Fruit fly (Drosophila melanogaster) whole organism, embryonic: Measurements from ENCODE around the gene CG1607.

Source experiments
- Bgb ChIP-seq: fragments of 200-800 bp; sonication (Bioruptor generic); IDR thresholded peaks from 2 replicates; pipeline ENCODE4 v1.3.6; 2022; ENCODE audit warnings: missing biosample characterization, missing genetic modification characterization; ENCODE audit not compliant: partially characterized antibody
- CG10321 ChIP-seq: fragments of 200-800 bp; sonication (Bioruptor generic); IDR thresholded peaks from 2 replicates; pipeline ENCODE4 v1.3.6; 2022; ENCODE audit warnings: missing biosample characterization, missing genetic modification characterization
- CG11247 ChIP-seq: fragments of 200-800 bp; sonication (Bioruptor generic); IDR thresholded peaks from 2 replicates; pipeline ENCODE4 v1.3.6; 2022; ENCODE audit warnings: missing biosample characterization, missing genetic modification characterization
- CG11560 ChIP-seq: fragments of 200-800 bp; sonication (Bioruptor generic); IDR thresholded peaks from 3 replicates; pipeline ENCODE4 v1.3.6; 2022; ENCODE audit warnings: missing biosample characterization, missing genetic modification characterization
- CG12155 ChIP-seq: fragments of 200-800 bp; sonication (Bioruptor generic); optimal IDR thresholded peaks from 3 replicates; lab custom pipeline; 2016; ENCODE audit warnings: missing biosample characterization, missing genetic modification characterization
- CG12236 ChIP-seq: fragments of 200-800 bp; sonication (Bioruptor generic); optimal IDR thresholded peaks from 2 replicates; lab custom pipeline; 2016; ENCODE audit warnings: missing biosample characterization, missing genetic modification characterization
- CG13624 ChIP-seq: fragments of 200-800 bp; sonication (Bioruptor generic); optimal IDR thresholded peaks from 2 replicates; lab custom pipeline; 2016; ENCODE audit warnings: missing biosample characterization, missing genetic modification characterization
- CG14050 ChIP-seq: fragments of 200-800 bp; sonication (Bioruptor generic); IDR thresholded peaks from 3 replicates; pipeline ENCODE4 v1.3.6; 2022; ENCODE audit warnings: missing biosample characterization, missing genetic modification characterization
- CG14860 ChIP-seq: fragments of 200-800 bp; sonication (Bioruptor generic); IDR thresholded peaks from 3 replicates; pipeline ENCODE4 v1.3.6; 2022; ENCODE audit warnings: missing biosample characterization, missing genetic modification characterization; ENCODE audit not compliant: partially characterized antibody
- CG17328 ChIP-seq: fragments of 200-800 bp; sonication (Bioruptor generic); IDR thresholded peaks from 2 replicates; pipeline ENCODE4 v1.3.6; 2022; ENCODE audit warnings: missing biosample characterization, missing genetic modification characterization
- CG17612 ChIP-seq: fragments of 200-800 bp; sonication (Bioruptor generic); IDR thresholded peaks from 2 replicates; pipeline ENCODE4 v1.3.6; 2022; ENCODE audit warnings: missing biosample characterization, missing genetic modification characterization
- CG2116 ChIP-seq: fragments of 200-800 bp; sonication (Bioruptor generic); optimal IDR thresholded peaks from 3 replicates; lab custom pipeline; 2018; ENCODE audit warnings: missing biosample characterization, mild to moderate bottlenecking, missing genetic modification characterization
- CG3163 ChIP-seq: fragments of 200-800 bp; sonication (Bioruptor generic); optimal IDR thresholded peaks from 3 replicates; lab custom pipeline; 2016; ENCODE audit warnings: missing biosample characterization, missing genetic modification characterization
- CG33213 ChIP-seq: fragments of 200-800 bp; sonication (Bioruptor generic); optimal IDR thresholded peaks from 3 replicates; lab custom pipeline; 2016; ENCODE audit warnings: missing biosample characterization, missing genetic modification characterization
- CG34376 ChIP-seq: fragments of 200-800 bp; sonication (Bioruptor generic); optimal IDR thresholded peaks from 2 replicates; lab custom pipeline; 2018; ENCODE audit warnings: missing biosample characterization, mild to moderate bottlenecking, missing genetic modification characterization
- CG43689 ChIP-seq: fragments of 200-800 bp; sonication (Bioruptor generic); IDR thresholded peaks from 2 replicates; pipeline ENCODE4 v1.3.6; 2022; ENCODE audit warnings: missing biosample characterization, missing genetic modification characterization
- CG4617 ChIP-seq: fragments of 200-800 bp; sonication (Bioruptor generic); optimal IDR thresholded peaks from 3 replicates; lab custom pipeline; 2016; ENCODE audit warnings: missing biosample characterization, missing genetic modification characterization, borderline replicate concordance
- CG8388 ChIP-seq: fragments of 200-800 bp; sonication (Bioruptor generic); optimal IDR thresholded peaks from 2 replicates; lab custom pipeline; 2019; ENCODE audit warnings: missing biosample characterization, mild to moderate bottlenecking, missing genetic modification characterization, moderate library complexity
- Chrac-16 ChIP-seq: fragments of 200-800 bp; sonication (Bioruptor generic); optimal IDR thresholded peaks from 3 replicates; lab custom pipeline; 2016; ENCODE audit warnings: missing biosample characterization, missing genetic modification characterization
- CkIIα-i1 ChIP-seq: fragments of 200-800 bp; sonication (Bioruptor generic); IDR thresholded peaks from 2 replicates; pipeline ENCODE4 v1.3.6; 2022; ENCODE audit warnings: missing biosample characterization, missing genetic modification characterization
- Dip3 ChIP-seq: fragments of 200-800 bp; sonication (Bioruptor generic); optimal IDR thresholded peaks from 3 replicates; lab custom pipeline; 2016; ENCODE audit warnings: missing biosample characterization, missing genetic modification characterization
- Eip74EF ChIP-seq, 2 experiments: fragments of 200-800 bp in 1 of 2; fragments of >200 bp in 1 of 2; sonication (Bioruptor generic) in 1 of 2; optimal IDR thresholded peaks; 2 replicates each; lab custom pipeline; 2017 to 2019; ENCODE audit warnings: missing biosample characterization in 2 of 2, missing genetic modification characterization in 2 of 2, mild to moderate bottlenecking in 1 of 2, moderate library complexity in 1 of 2
- Ets97D ChIP-seq: fragments of 200-800 bp; sonication (Bioruptor generic); optimal IDR thresholded peaks from 3 replicates; lab custom pipeline; 2016; ENCODE audit warnings: missing biosample characterization, missing genetic modification characterization
- Hey ChIP-seq: fragments of 200-800 bp; sonication (Bioruptor generic); optimal IDR thresholded peaks from 3 replicates; lab custom pipeline; 2018; ENCODE audit warnings: missing biosample characterization, mild to moderate bottlenecking, missing genetic modification characterization
- Hmr ChIP-seq: fragments of 200-800 bp; sonication (Bioruptor generic); optimal IDR thresholded peaks from 3 replicates; lab custom pipeline; 2017; ENCODE audit warnings: mild to moderate bottlenecking, missing biosample characterization, missing genetic modification reagents, missing genetic modification characterization
- NfI ChIP-seq: fragments of 200-800 bp; sonication (Bioruptor generic); optimal IDR thresholded peaks from 3 replicates; lab custom pipeline; 2018; ENCODE audit warnings: missing biosample characterization, mild to moderate bottlenecking, missing genetic modification characterization, moderate library complexity
- Sry-β ChIP-seq: fragments of 200-800 bp; sonication (Bioruptor generic); optimal IDR thresholded peaks from 2 replicates; lab custom pipeline; 2018; ENCODE audit warnings: missing biosample characterization, mild to moderate bottlenecking, missing genetic modification characterization, moderate library complexity
- Sry-δ ChIP-seq: fragments of 200-800 bp; sonication (Bioruptor generic); optimal IDR thresholded peaks from 2 replicates; lab custom pipeline; 2016; ENCODE audit warnings: missing biosample characterization, missing genetic modification characterization
- Trl ChIP-seq, 3 experiments: fragments of >200 bp in 2 of 3; fragments of 200-800 bp in 1 of 3; sonication (Bioruptor generic) in 1 of 3; optimal IDR thresholded peaks; 2 replicates in 1 of 3; 3 replicates in 2 of 3; lab custom pipeline; 2016 to 2017; ENCODE audit warnings: missing biosample characterization in 1 of 3, missing genetic modification characterization in 1 of 3
- abd-A ChIP-seq: fragments of 200-800 bp; sonication (Bioruptor generic); optimal IDR thresholded peaks from 3 replicates; lab custom pipeline; 2019; ENCODE audit warnings: missing biosample characterization, mild to moderate bottlenecking, missing genetic modification characterization, moderate library complexity
- ac ChIP-seq: fragments of 200-800 bp; sonication (Bioruptor generic); optimal IDR thresholded peaks from 3 replicates; lab custom pipeline; 2017; ENCODE audit warnings: missing biosample characterization, mild to moderate bottlenecking, missing genetic modification characterization
- cg ChIP-seq: fragments of 200-800 bp; sonication (Bioruptor generic); optimal IDR thresholded peaks from 3 replicates; lab custom pipeline; 2019; ENCODE audit warnings: missing biosample characterization, mild to moderate bottlenecking, missing genetic modification characterization, moderate library complexity
- crol ChIP-seq: fragments of 200-800 bp; sonication (Bioruptor generic); IDR thresholded peaks from 2 replicates; pipeline ENCODE4 v1.3.6; 2022; ENCODE audit warnings: missing biosample characterization, missing genetic modification characterization
- eyg ChIP-seq: fragments of 200-800 bp; sonication (Bioruptor generic); optimal IDR thresholded peaks from 3 replicates; lab custom pipeline; 2016; ENCODE audit warnings: missing biosample characterization, missing genetic modification characterization
- fd3F ChIP-seq: fragments of 200-800 bp; sonication (Bioruptor generic); optimal IDR thresholded peaks from 2 replicates; lab custom pipeline; 2018; ENCODE audit warnings: missing biosample characterization, mild to moderate bottlenecking, missing genetic modification characterization, moderate library complexity
- fd96Cb ChIP-seq: fragments of 200-800 bp; sonication (Bioruptor generic); optimal IDR thresholded peaks from 2 replicates; lab custom pipeline; 2018; ENCODE audit warnings: missing biosample characterization, mild to moderate bottlenecking, missing genetic modification characterization, moderate library complexity
- grau ChIP-seq: fragments of 200-800 bp; optimal IDR thresholded peaks from 3 replicates; lab custom pipeline; 2019; ENCODE audit warnings: missing biosample characterization, mild to moderate bottlenecking, missing genetic modification characterization, moderate library complexity
- klu ChIP-seq: fragments of 200-800 bp; sonication (Bioruptor generic); IDR thresholded peaks from 2 replicates; pipeline ENCODE4 v1.3.6; 2022; ENCODE audit warnings: missing biosample characterization, missing genetic modification characterization
- lbe ChIP-seq: fragments of 200-800 bp; sonication (Bioruptor generic); optimal IDR thresholded peaks from 2 replicates; lab custom pipeline; 2016; ENCODE audit warnings: missing biosample characterization, mild to moderate bottlenecking, missing genetic modification characterization
- mam ChIP-seq: fragments of 200-800 bp; sonication (Bioruptor generic); optimal IDR thresholded peaks from 3 replicates; lab custom pipeline; 2016; ENCODE audit warnings: missing biosample characterization, missing genetic modification characterization
- oc ChIP-seq: fragments of 200-800 bp; sonication (Bioruptor generic); optimal IDR thresholded peaks from 2 replicates; lab custom pipeline; 2018; ENCODE audit warnings: missing biosample characterization, mild to moderate bottlenecking, missing genetic modification characterization, moderate library complexity
- pnt ChIP-seq: fragments of 200-800 bp; sonication (Bioruptor generic); optimal IDR thresholded peaks from 3 replicates; lab custom pipeline; 2016; ENCODE audit warnings: missing biosample characterization, missing genetic modification characterization
- run ChIP-seq: fragments of 200-800 bp; sonication (Bioruptor generic); optimal IDR thresholded peaks from 3 replicates; lab custom pipeline; 2018; ENCODE audit warnings: missing biosample characterization, mild to moderate bottlenecking, missing genetic modification characterization
- salm ChIP-seq: fragments of 200-800 bp; sonication (Bioruptor generic); optimal IDR thresholded peaks from 2 replicates; lab custom pipeline; 2018; ENCODE audit warnings: missing biosample characterization, mild to moderate bottlenecking, missing genetic modification characterization
- sd ChIP-seq: fragments of 200-800 bp; sonication (Bioruptor generic); optimal IDR thresholded peaks from 3 replicates; lab custom pipeline; 2018; ENCODE audit warnings: missing biosample characterization, mild to moderate bottlenecking, missing genetic modification characterization, moderate library complexity
- sima ChIP-seq: fragments of 200-800 bp; sonication (Bioruptor generic); optimal IDR thresholded peaks from 2 replicates; lab custom pipeline; 2016; ENCODE audit warnings: missing biosample characterization, missing genetic modification characterization
- vnd ChIP-seq: fragments of 200-800 bp; sonication (Bioruptor generic); IDR thresholded peaks from 3 replicates; pipeline ENCODE4 v1.3.6; 2022; ENCODE audit warnings: missing biosample characterization, missing genetic modification characterization; ENCODE audit not compliant: partially characterized antibody
- zfh2 ChIP-seq: fragments of 200-800 bp; sonication (Bioruptor generic); optimal IDR thresholded peaks from 2 replicates; lab custom pipeline; 2016; ENCODE audit warnings: missing biosample characterization, missing genetic modification characterization

Gene CG1607

DNA sequence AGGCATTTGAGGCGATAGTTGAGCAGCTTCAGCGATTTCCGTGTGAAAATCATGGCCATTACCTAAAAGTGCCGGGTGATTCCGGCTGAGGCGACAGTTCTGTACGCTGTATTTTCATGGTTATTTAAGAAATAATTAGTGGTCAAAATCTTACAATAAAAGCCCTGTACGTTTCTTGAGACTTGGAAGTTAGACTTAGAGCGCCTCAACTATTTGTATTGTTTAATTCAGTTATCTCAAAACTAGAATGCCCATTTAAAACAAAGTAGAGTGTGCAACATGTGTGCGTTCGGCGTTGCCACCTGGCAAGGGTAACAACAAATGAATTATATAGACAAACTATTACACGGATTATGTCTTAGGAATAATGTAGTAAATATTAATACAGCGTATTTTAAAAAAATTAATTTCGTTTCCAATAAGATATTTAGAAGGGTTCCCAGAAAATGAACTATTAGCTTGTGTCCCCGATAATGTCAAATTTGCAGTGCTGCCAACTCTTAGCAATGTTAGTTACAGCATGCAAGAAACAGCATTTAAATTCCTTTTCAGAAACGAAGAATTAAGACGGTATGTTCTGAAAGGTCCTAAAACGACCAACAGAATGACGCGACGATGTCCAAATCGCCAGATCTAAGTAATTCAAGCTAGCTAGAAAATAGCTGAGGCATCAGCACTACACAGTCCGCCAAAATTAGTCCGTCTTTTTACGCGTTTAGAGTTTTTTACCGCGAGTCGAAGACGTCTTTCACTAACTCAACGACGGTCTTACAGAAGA, 22.8 kb downstream of the CG1607 start, which contains the start of gene Gprk2 (continued):
- peak; percentile 100 for TF ChIP-seq salm (tag; lab: Kevin White, UChicago)
- peak; percentile 99 for TF ChIP-seq klu (GFP tag; lab: Robert Waterston, UW)
- no peak for TF ChIP-seq Trl (optimal IDR thresholded peaks at IDR 0.05; lab: Kevin White, UChicago)
- peak; percentile 100 for TF ChIP-seq Trl (GFP tag; optimal IDR thresholded peaks at IDR 0.05; lab: Kevin White, UChicago)
- TF ChIP-seq CG12236, result peak; percentile 99
- peak; percentile 98 for TF ChIP-seq sd (tag; lab: Kevin White, UChicago)
- TF ChIP-seq CG12155 (GFP tag; lab: Kevin White, UChicago), result peak; percentile 99
- peak; percentile 99 for TF ChIP-seq sima (GFP tag; lab: Kevin White, UChicago)
- TF ChIP-seq CG11560 (tag; lab: Robert Waterston, UW), result peak; percentile 95
- peak; percentile 100 for TF ChIP-seq fd96Cb (tag; lab: Kevin White, UChicago)
- peak; percentile 100 for TF ChIP-seq CG14050 (GFP tag; lab: Robert Waterston, UW)
- TF ChIP-seq CG14860 (GFP tag; lab: Robert Waterston, UW), result no peak
- TF ChIP-seq pnt (GFP tag; lab: Kevin White, UChicago), result peak; percentile 100
- peak; percentile 93 for TF ChIP-seq crol (GFP tag; lab: Robert Waterston, UW)
- peak; percentile 100 for TF ChIP-seq NfI (GFP tag; lab: Kevin White, UChicago)
- peak; percentile 97 for TF ChIP-seq Ets97D (GFP tag; lab: Kevin White, UChicago)
- TF ChIP-seq run (tag; lab: Kevin White, UChicago), result peak; percentile 100
- peak; percentile 100 for TF ChIP-seq CG11247 (GFP tag; lab: Robert Waterston, UW)
- TF ChIP-seq oc (tag; lab: Kevin White, UChicago), result peak; percentile 100
- peak; percentile 99 for TF ChIP-seq lbe (GFP tag; lab: Kevin White, UChicago)
- TF ChIP-seq Sry-δ (GFP tag; lab: Kevin White, UChicago), result peak; percentile 86
- no peak for TF ChIP-seq Bgb
- peak; percentile 100 for TF ChIP-seq CG8388 (GFP tag; lab: Kevin White, UChicago)
- peak; percentile 100 for TF ChIP-seq CG33213 (GFP tag; lab: Kevin White, UChicago)
- TF ChIP-seq Eip74EF (GFP tag; optimal IDR thresholded peaks at IDR 0.05; lab: Kevin White, UChicago), result peak in 1 of 2 experiments; percentile 100
- TF ChIP-seq vnd (GFP tag; lab: Robert Waterston, UW), result no peak
- peak; percentile 100 for TF ChIP-seq fd3F (GFP tag; lab: Kevin White, UChicago)
- peak; percentile 100 for TF ChIP-seq zfh2 (GFP tag; lab: Kevin White, UChicago)
- TF ChIP-seq CG13624 (GFP tag; lab: Kevin White, UChicago), result peak; percentile 100
- TF ChIP-seq CG4617 (GFP tag; lab: Kevin White, UChicago), result peak; percentile 100
- peak; percentile 97 for TF ChIP-seq Sry-β (GFP tag; lab: Kevin White, UChicago)
- TF ChIP-seq CG43689 (GFP tag; lab: Robert Waterston, UW), result peak; percentile 100
- TF ChIP-seq Dip3, result peak; percentile 100
- TF ChIP-seq grau (tag; lab: Kevin White, UChicago), result peak; percentile 100
- TF ChIP-seq CG34376, result peak; percentile 98
- TF ChIP-seq eyg (GFP tag; lab: Kevin White, UChicago), result peak; percentile 100
- TF ChIP-seq Hmr (GFP tag; lab: Kevin White, UChicago), result peak; percentile 100
- peak; percentile 97 for TF ChIP-seq Hey (tag; lab: Kevin White, UChicago)
- TF ChIP-seq mam (GFP tag; lab: Kevin White, UChicago), result peak; percentile 100
- TF ChIP-seq abd-A (tag; lab: Kevin White, UChicago), result no peak
- TF ChIP-seq CG17612 (GFP tag; lab: Robert Waterston, UW), result peak; percentile 100
- TF ChIP-seq Chrac-16, result peak; percentile 100
- TF ChIP-seq ac, result peak; percentile 98
- TF ChIP-seq CG3163, result peak; percentile 97
- TF ChIP-seq CG10321 (GFP tag; lab: Robert Waterston, UW), result peak; percentile 93
- peak; percentile 94 for TF ChIP-seq CG2116 (GFP tag; lab: Kevin White, UChicago)
- peak; percentile 100 for TF ChIP-seq CG17328 (GFP tag; lab: Robert Waterston, UW)
- peak; percentile 99 for TF ChIP-seq CkIIα-i1 (GFP tag; lab: Robert Waterston, UW)
- TF ChIP-seq cg, result no peak
